Worm (Caenorhabditis elegans) whole organism, young adult: ENCODE measurements around the gene C35A5.6.

Source experiments
- B0035.1 ChIP-seq: sonication (generic microtip); optimal IDR thresholded peaks from 2 replicates; lab custom pipeline; 2016; ENCODE audit warnings: missing genetic modification characterization, mild to moderate bottlenecking, missing compliant biosample characterization, missing genotype, missing genetic modification reagents
- F10E7.11 ChIP-seq: sonication (generic microtip); optimal IDR thresholded peaks from 2 replicates; lab custom pipeline; 2017; ENCODE audit warnings: mild to moderate bottlenecking, missing genetic modification characterization, moderate library complexity, missing compliant biosample characterization
- F39B2.1 ChIP-seq: fragments of 200-800 bp; sonication (Bioruptor generic); IDR thresholded peaks from 2 replicates; pipeline ENCODE4 v1.3.6; 2022; ENCODE audit warnings: missing genetic modification reagents, missing genetic modification characterization, missing compliant biosample characterization
- F52B5.7 ChIP-seq: sonication (generic microtip); optimal IDR thresholded peaks from 2 replicates; lab custom pipeline; 2016; ENCODE audit warnings: mild to moderate bottlenecking, missing genetic modification characterization, missing compliant biosample characterization
- F55B11.4 ChIP-seq: sonication (generic microtip); optimal IDR thresholded peaks from 2 replicates; lab custom pipeline; 2016; ENCODE audit warnings: missing compliant biosample characterization, missing genetic modification characterization, borderline replicate concordance; ENCODE audit not compliant: insufficient read depth
- F57A8.1 ChIP-seq: fragments of 200-800 bp; sonication (Bioruptor generic); optimal IDR thresholded peaks from 2 replicates; lab custom pipeline; 2018; ENCODE audit warnings: mild to moderate bottlenecking, missing genetic modification characterization, moderate library complexity, missing compliant biosample characterization
- F57C9.4 ChIP-seq: sonication (generic microtip); optimal IDR thresholded peaks from 2 replicates; lab custom pipeline; 2017; ENCODE audit warnings: mild to moderate bottlenecking, missing genetic modification characterization, missing compliant biosample characterization
- Y53F4B.3 ChIP-seq: fragments of 200-800 bp; sonication (Bioruptor generic); IDR thresholded peaks from 2 replicates; pipeline ENCODE4 v1.3.6; 2022; ENCODE audit warnings: missing genetic modification reagents, missing genetic modification characterization, missing compliant biosample characterization
- Y53G8AR.9 ChIP-seq: fragments of 200-800 bp; sonication (Bioruptor generic); conservative IDR thresholded peaks from 2 replicates; pipeline ENCODE4 v1.3.6; 2022; ENCODE audit warnings: missing genetic modification reagents, missing genetic modification characterization, missing compliant biosample characterization
- Y56A3A.18 ChIP-seq: fragments of 200-800 bp; sonication (Bioruptor generic); IDR thresholded peaks from 2 replicates; pipeline ENCODE4 v1.3.6; 2022; ENCODE audit warnings: missing genetic modification reagents, missing genetic modification characterization, missing compliant biosample characterization
- Y67H2A.10 ChIP-seq: fragments of 200-800 bp; sonication (Bioruptor generic); conservative IDR thresholded peaks from 2 replicates; pipeline ENCODE4 v1.3.6; 2022; ENCODE audit warnings: missing genetic modification reagents, missing genetic modification characterization, missing compliant biosample characterization
- Y95B8A.8 ChIP-seq: fragments of 200-800 bp; sonication (Bioruptor generic); IDR thresholded peaks from 2 replicates; pipeline ENCODE4 v1.3.6; 2022; ENCODE audit warnings: missing genetic modification reagents, missing genetic modification characterization, missing compliant biosample characterization
- akir-1 ChIP-seq: fragments of 200-800 bp; sonication (Bioruptor generic); optimal IDR thresholded peaks from 2 replicates; lab custom pipeline; 2018; ENCODE audit warnings: mild to moderate bottlenecking, missing genetic modification characterization, moderate library complexity, missing compliant biosample characterization
- aptf-2 ChIP-seq: fragments of 200-800 bp; sonication (Bioruptor generic); conservative IDR thresholded peaks from 2 replicates; pipeline ENCODE4 v1.3.6; 2022; ENCODE audit warnings: missing genetic modification reagents, missing genetic modification characterization, missing compliant biosample characterization
- atf-7 ChIP-seq: sonication (generic microtip); optimal IDR thresholded peaks from 2 replicates; lab custom pipeline; 2017; ENCODE audit warnings: mild to moderate bottlenecking, missing genetic modification characterization, missing compliant biosample characterization
- attf-3 ChIP-seq: fragments of 200-800 bp; sonication (Bioruptor generic); conservative IDR thresholded peaks from 2 replicates; pipeline ENCODE4 v1.3.6; 2022; ENCODE audit warnings: missing genetic modification reagents, missing genetic modification characterization, missing compliant biosample characterization
- bed-1 ChIP-seq: fragments of 200-800 bp; sonication (Bioruptor generic); IDR thresholded peaks from 2 replicates; pipeline ENCODE4 v1.3.6; 2022; ENCODE audit warnings: missing genetic modification reagents, missing genetic modification characterization, missing compliant biosample characterization
- ccch-3 ChIP-seq: fragments of 200-800 bp; sonication (Bioruptor generic); optimal IDR thresholded peaks from 2 replicates; lab custom pipeline; 2018; ENCODE audit warnings: mild to moderate bottlenecking, missing genetic modification characterization, missing compliant biosample characterization
- cebp-1 ChIP-seq, 2 experiments: fragments of 200-800 bp in 1 of 2; sonication (Bioruptor generic) in 1 of 2; sonication (generic microtip) in 1 of 2; IDR thresholded peaks in 1 of 2; optimal IDR thresholded peaks in 1 of 2; 2 replicates each; pipeline versions ENCODE4 v1.3.6 to Lab custom; 2017 to 2022; ENCODE audit warnings: missing compliant biosample characterization in 2 of 2, missing genetic modification characterization in 2 of 2, mild to moderate bottlenecking in 1 of 2, missing genetic modification reagents in 1 of 2, moderate library complexity in 1 of 2
- ceh-100 ChIP-seq: fragments of 200-800 bp; sonication (Bioruptor generic); IDR thresholded peaks from 2 replicates; pipeline ENCODE4 v1.3.6; 2022; ENCODE audit warnings: missing genetic modification reagents, missing genetic modification characterization, missing compliant biosample characterization
- ceh-40 ChIP-seq: fragments of 200-800 bp; sonication (Bioruptor generic); IDR thresholded peaks from 2 replicates; pipeline ENCODE4 v1.3.6; 2022; ENCODE audit warnings: missing genetic modification characterization, missing compliant biosample characterization
- ekl-4 ChIP-seq: fragments of 200-800 bp; sonication (Bioruptor generic); IDR thresholded peaks from 2 replicates; pipeline ENCODE4 v1.3.6; 2022; ENCODE audit warnings: missing genetic modification reagents, missing genetic modification characterization, missing compliant biosample characterization
- him-1 ChIP-seq: sonication (generic microtip); optimal IDR thresholded peaks from 2 replicates; lab custom pipeline; 2016; ENCODE audit warnings: missing genotype, missing genetic modification reagents, missing genetic modification characterization, missing compliant biosample characterization
- hmg-1.2 ChIP-seq: fragments of 200-800 bp; sonication (Bioruptor generic); IDR thresholded peaks from 2 replicates; pipeline ENCODE4 v1.3.6; 2022; ENCODE audit warnings: missing genetic modification reagents, missing genetic modification characterization, missing compliant biosample characterization
- hmg-20 ChIP-seq: fragments of 200-800 bp; sonication (Bioruptor generic); IDR thresholded peaks from 2 replicates; pipeline ENCODE4 v1.3.6; 2022; ENCODE audit warnings: missing genetic modification reagents, missing genetic modification characterization, missing compliant biosample characterization
- lin-35 ChIP-seq, 3 experiments: fragments of 150-350 bp in 2 of 3; sonication (generic microtip) in 1 of 3; optimal IDR thresholded peaks; 2 replicates each; lab custom pipeline; 2014 to 2018; ENCODE audit warnings: missing biosample characterization in 3 of 3, missing genetic modification characterization in 3 of 3, missing genetic modification reagents in 3 of 3
- madf-3 ChIP-seq: fragments of 200-800 bp; sonication (Bioruptor generic); IDR thresholded peaks from 2 replicates; pipeline ENCODE4 v1.3.6; 2022; ENCODE audit warnings: missing genetic modification reagents, missing genetic modification characterization, missing compliant biosample characterization
- nfya-2 ChIP-seq: fragments of 200-800 bp; sonication (Bioruptor generic); IDR thresholded peaks from 2 replicates; pipeline ENCODE4 v1.3.6; 2022; ENCODE audit warnings: missing genetic modification reagents, missing genetic modification characterization, missing compliant biosample characterization
- nhr-80 ChIP-seq: sonication (generic microtip); optimal IDR thresholded peaks from 2 replicates; lab custom pipeline; 2016; ENCODE audit warnings: missing genetic modification characterization, missing compliant biosample characterization
- nhr-90 ChIP-seq: sonication (generic microtip); optimal IDR thresholded peaks from 2 replicates; lab custom pipeline; 2016; ENCODE audit warnings: missing genotype, mild to moderate bottlenecking, missing genetic modification characterization, missing compliant biosample characterization
- pha-4 ChIP-seq: fragments of 150-350 bp; sonication (generic microtip); optimal IDR thresholded peaks from 2 replicates; lab custom pipeline; 2014; ENCODE audit warnings: missing biosample characterization, missing genetic modification reagents, missing genetic modification characterization
- rcor-1 ChIP-seq: fragments of 200-800 bp; sonication (Bioruptor generic); IDR thresholded peaks from 2 replicates; pipeline ENCODE4 v1.3.6; 2022; ENCODE audit warnings: missing genetic modification reagents, missing genetic modification characterization, missing compliant biosample characterization
- repo-1 ChIP-seq: sonication (generic microtip); optimal IDR thresholded peaks from 2 replicates; lab custom pipeline; 2017; ENCODE audit warnings: mild to moderate bottlenecking, missing genetic modification characterization, missing compliant biosample characterization
- sdz-38 ChIP-seq: sonication (generic microtip); optimal IDR thresholded peaks from 2 replicates; lab custom pipeline; 2016; ENCODE audit warnings: missing genotype, missing genetic modification characterization, missing compliant biosample characterization
- sptf-2 ChIP-seq: fragments of 200-800 bp; sonication (Bioruptor generic); optimal IDR thresholded peaks from 2 replicates; lab custom pipeline; 2018; ENCODE audit warnings: mild to moderate bottlenecking, missing genetic modification characterization, missing compliant biosample characterization
- tlf-1 ChIP-seq: fragments of 200-800 bp; sonication (Bioruptor generic); optimal IDR thresholded peaks from 2 replicates; lab custom pipeline; 2018; ENCODE audit warnings: mild to moderate bottlenecking, missing genetic modification characterization, missing compliant biosample characterization
- unc-130 ChIP-seq: sonication (generic microtip); optimal IDR thresholded peaks from 2 replicates; lab custom pipeline; 2016; ENCODE audit warnings: missing genetic modification reagents, missing genetic modification characterization, missing compliant biosample characterization
- unc-62 ChIP-seq: fragments of 150-350 bp; optimal IDR thresholded peaks from 2 replicates; lab custom pipeline; 2014; ENCODE audit warnings: missing biosample characterization, missing genetic modification reagents, missing genetic modification characterization
- xnd-1 ChIP-seq: sonication (generic microtip); optimal IDR thresholded peaks from 2 replicates; lab custom pipeline; 2016; ENCODE audit warnings: missing genotype, missing genetic modification reagents, missing genetic modification characterization, missing compliant biosample characterization
- zfh-2 ChIP-seq: fragments of 200-800 bp; sonication (Bioruptor generic); conservative IDR thresholded peaks from 2 replicates; pipeline ENCODE4 v1.3.6; 2022; ENCODE audit warnings: missing genetic modification reagents, missing genetic modification characterization, missing compliant biosample characterization
- zim-3 ChIP-seq: sonication (generic microtip); optimal IDR thresholded peaks from 2 replicates; lab custom pipeline; 2017; ENCODE audit warnings: mild to moderate bottlenecking, missing genetic modification characterization, moderate library complexity, missing compliant biosample characterization
- ztf-3 ChIP-seq: fragments of 200-800 bp; sonication (Bioruptor generic); optimal IDR thresholded peaks from 2 replicates; lab custom pipeline; 2018; ENCODE audit warnings: mild to moderate bottlenecking, missing genetic modification characterization, missing compliant biosample characterization
- ztf-6 ChIP-seq: fragments of 200-800 bp; sonication (Bioruptor generic); IDR thresholded peaks from 2 replicates; pipeline ENCODE4 v1.3.6; 2022; ENCODE audit warnings: missing genetic modification reagents, missing genetic modification characterization, missing compliant biosample characterization

C35A5.6 gene

DNA sequence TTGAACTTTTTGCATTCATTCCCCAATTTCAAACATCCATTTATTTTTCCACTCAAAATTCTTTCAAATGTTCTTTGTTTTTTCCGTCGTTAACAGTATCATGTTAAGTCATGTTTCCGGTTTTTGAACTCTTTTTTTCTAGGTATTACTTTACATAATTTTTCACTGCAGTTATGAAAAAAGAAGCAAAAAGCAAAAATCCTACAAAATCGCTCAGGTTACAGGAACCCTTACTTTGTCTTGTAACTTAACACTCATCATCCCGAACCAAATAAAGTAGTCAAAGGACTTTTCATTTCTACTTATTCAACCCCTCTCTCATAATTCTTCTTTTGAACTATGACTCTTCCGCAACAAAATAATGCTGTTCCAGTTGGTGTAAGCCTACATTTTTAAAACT lies 17.5 kb upstream of the C35A5.6 start, which contains the start of gene aqp-5 (continued):
- no peak for TF ChIP-seq him-1 (tag; lab: Kevin White, UChicago)

DNA sequence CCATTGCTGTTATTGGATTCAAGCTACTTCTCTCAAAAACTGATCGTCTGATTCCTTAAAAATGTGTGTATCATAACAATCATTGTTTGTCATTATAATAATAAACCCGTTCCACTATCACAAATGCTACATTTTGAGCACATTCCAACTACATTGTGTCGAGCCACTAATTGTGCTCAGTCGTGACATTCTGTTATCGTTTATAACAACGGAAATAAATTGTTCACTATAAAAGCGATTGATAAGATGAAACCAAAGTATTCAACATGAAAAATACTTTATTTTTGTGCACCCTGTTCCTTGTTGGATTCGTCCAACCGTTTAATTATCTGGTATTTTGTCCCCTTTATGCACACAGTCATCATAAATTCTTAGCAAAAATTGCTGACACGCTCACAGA lies 15.8 kb upstream of the C35A5.6 start, which contains the start of gene ugt-33:
Gene ugt-33 (plus strand): TSS at position 260 of the 400 bp plus-strand sequence.
- TF ChIP-seq nhr-80 (tag; lab: Kevin White, UChicago) (peak; percentile 47), attf-3 (no peak), F52B5.7 (tag; lab: Kevin White, UChicago) (no peak)

DNA sequence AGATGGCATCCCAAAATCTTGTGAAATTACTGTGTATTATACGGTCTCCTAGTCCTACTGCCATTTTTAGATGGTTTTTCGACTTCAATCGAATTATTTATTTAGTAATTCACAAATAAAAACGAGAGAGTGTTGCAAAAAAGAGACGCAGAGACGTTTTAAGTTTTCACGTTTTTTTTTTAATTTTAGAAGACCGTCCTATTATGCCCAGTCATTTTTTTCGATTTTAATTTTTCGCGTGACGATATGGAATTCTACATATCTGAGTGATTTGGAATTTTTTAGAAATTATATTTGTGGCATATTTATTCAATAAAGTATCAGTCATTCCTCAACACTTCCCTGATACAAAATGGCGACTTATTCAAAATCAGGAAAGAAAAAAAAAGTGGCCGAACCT lies 12.2 kb upstream of the C35A5.6 start, which contains the start of gene C35A5.4:
Gene C35A5.4 (plus strand): TSS at position 301 of the 400 bp plus-strand sequence.
- TF ChIP-seq zim-3 (tag; lab: Kevin White, UChicago) (no peak), nfya-2 (GFP tag; lab: Robert Waterston, UW) (no peak), xnd-1 (no peak), ccch-3 (GFP tag; lab: Kevin White, UChicago) (no peak), Y56A3A.18 (GFP tag; lab: Robert Waterston, UW) (no peak), him-1 (tag; lab: Kevin White, UChicago) (no peak), Y67H2A.10 (GFP tag; lab: Robert Waterston, UW) (no peak), aptf-2 (no peak), sdz-38 (no peak), Y53F4B.3 (GFP tag; lab: Robert Waterston, UW) (no peak)

DNA sequence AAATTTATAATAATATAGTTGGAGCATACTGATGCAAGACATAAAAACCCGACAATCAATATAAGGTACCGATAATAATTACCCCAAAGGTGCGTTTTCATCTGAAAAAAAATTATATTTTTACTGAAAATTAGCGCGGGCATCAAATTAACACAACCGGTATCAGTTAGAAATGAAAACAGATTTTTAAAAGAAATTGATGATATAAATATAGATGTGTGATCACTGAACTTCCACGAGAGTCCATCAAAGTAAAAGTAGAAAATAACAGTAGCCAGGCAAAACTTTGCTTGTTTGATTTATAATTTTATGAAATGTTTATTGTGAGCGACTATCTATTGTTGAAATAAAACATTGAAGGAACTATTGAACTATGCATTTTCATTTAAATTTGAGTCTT lies 7.6 kb upstream of the C35A5.6 start, which contains the start of gene C35A5.3:
Gene C35A5.3 (minus strand): TSS at position 101 of the 400 bp plus-strand sequence.
- TF ChIP-seq aptf-2 (no peak), zfh-2 (no peak), ekl-4 (GFP tag; lab: Robert Waterston, UW) (no peak), repo-1 (tag; lab: Kevin White, UChicago) (no peak), hmg-20 (GFP tag; lab: Robert Waterston, UW) (no peak), bed-1 (GFP tag; lab: Robert Waterston, UW) (no peak), sptf-2 (no peak), F10E7.11 (no peak), atf-7 (no peak), ceh-100 (no peak), Y95B8A.8 (GFP tag; lab: Robert Waterston, UW) (no peak), lin-35 (GFP tag; optimal IDR thresholded peaks at IDR 0.05; lab: Kevin White, UChicago) (no peak), B0035.1 (tag; lab: Kevin White, UChicago) (no peak)

DNA sequence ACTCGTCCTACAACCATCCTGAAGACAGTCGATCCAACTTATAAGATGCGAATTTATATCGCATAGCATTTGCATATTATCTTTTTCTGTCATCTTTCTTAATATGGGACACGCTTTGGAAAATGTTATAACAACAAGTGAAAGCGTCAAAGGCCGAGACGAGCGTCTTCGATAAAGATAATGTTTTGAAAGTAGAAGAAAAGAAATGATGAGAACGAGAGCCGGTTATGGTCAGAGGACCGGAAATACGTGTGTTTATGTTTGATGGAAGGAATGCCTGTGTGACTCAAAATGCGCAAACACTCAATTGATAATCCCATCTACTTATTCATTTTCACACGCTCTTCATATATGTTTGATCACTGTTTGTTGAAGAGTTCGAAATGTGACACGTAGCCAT lies 5.9 kb upstream of the C35A5.6 start, which contains the start of gene C35A5.11:
Gene C35A5.11 (minus strand): TSS at position 101 of the 400 bp plus-strand sequence.
- TF ChIP-seq F57A8.1 (GFP tag; lab: Kevin White, UChicago) (no peak), ceh-40 (GFP tag; lab: Robert Waterston, UW) (no peak), pha-4 (no peak), nhr-90 (tag; lab: Kevin White, UChicago) (no peak), F39B2.1 (no peak), atf-7 (no peak), unc-62 (no peak), ekl-4 (GFP tag; lab: Robert Waterston, UW) (no peak), akir-1 (GFP tag; lab: Kevin White, UChicago) (no peak), cebp-1 (GFP tag; IDR thresholded peaks at IDR 0.05; lab: Robert Waterston, UW) (no peak), cebp-1 (tag; optimal IDR thresholded peaks at IDR 0.05; lab: Kevin White, UChicago) (no peak), hmg-1.2 (no peak), unc-130 (GFP tag; lab: Kevin White, UChicago) (no peak), ztf-3 (GFP tag; lab: Kevin White, UChicago) (no peak), F57C9.4 (tag; lab: Kevin White, UChicago) (no peak), F55B11.4 (tag; lab: Kevin White, UChicago) (no peak), madf-3 (no peak), ztf-6 (GFP tag; lab: Robert Waterston, UW) (no peak), Y53G8AR.9 (GFP tag; lab: Robert Waterston, UW) (no peak), rcor-1 (no peak), tlf-1 (GFP tag; lab: Kevin White, UChicago) (no peak)
